Worm (Caenorhabditis elegans): ENCODE results near the gene T14G8.2.

DNA sequence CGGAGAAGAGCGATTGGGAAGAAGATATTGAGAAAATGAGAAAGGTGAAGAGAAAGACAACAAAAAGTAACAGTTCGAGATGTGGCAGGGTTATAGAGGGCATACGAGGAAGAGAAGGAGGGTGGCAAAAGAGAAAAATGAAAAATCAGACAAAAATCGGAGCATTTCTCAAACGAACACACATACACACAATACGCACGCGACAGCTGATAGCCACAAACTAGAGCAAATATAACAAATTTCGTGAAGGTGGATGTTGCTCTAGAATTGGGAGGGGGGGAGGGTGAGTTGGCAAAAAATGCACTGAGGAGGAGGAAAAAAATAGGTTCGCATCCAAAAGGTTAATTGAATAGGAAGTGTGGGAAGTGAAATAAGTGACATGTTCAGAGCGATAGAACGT lies 32.6 kb upstream of the T14G8.2 start:
- TF ChIP-seq F13C5.2 (tag; optimal IDR thresholded peaks at IDR 0.05) (no peak), ama-1 (optimal IDR thresholded peaks at IDR 0.05) (no peak), flt-1 (GFP tag; IDR thresholded peaks at IDR 0.05) (no peak), ets-7 (tag; optimal IDR thresholded peaks at IDR 0.05) (no peak), sea-1 (GFP tag; conservative IDR thresholded peaks at IDR 0.05) (no peak), aly-1 (tag; optimal IDR thresholded peaks at IDR 0.05) (no peak), B0310.2 (tag; optimal IDR thresholded peaks at IDR 0.05) (no peak)
